Worm (Caenorhabditis elegans) whole organism, mixed stage, embryonic: ENCODE results near the gene F13D11.4.

Source experiments
- M03D4.4 ChIP-seq: sonication (generic microtip); optimal IDR thresholded peaks from 2 replicates; lab custom pipeline; 2017; ENCODE audit warnings: mild to moderate bottlenecking, missing genetic modification characterization, missing compliant biosample characterization
- bed-3 ChIP-seq: fragments of 200-800 bp; sonication (Bioruptor generic); optimal IDR thresholded peaks from 3 replicates; lab custom pipeline; 2018; ENCODE audit warnings: mild to moderate bottlenecking, missing genetic modification characterization, moderate library complexity, missing compliant biosample characterization
- blmp-1 ChIP-seq: fragments of 150-350 bp; optimal IDR thresholded peaks from 2 replicates; lab custom pipeline; 2014; ENCODE audit warnings: missing biosample characterization, missing genetic modification characterization
- ceh-39 ChIP-seq: fragments of 150-350 bp; optimal IDR thresholded peaks from 2 replicates; lab custom pipeline; 2014; ENCODE audit warnings: missing biosample characterization, missing genetic modification characterization
- ceh-43 ChIP-seq: fragments of 200-800 bp; sonication (Bioruptor generic); optimal IDR thresholded peaks from 2 replicates; lab custom pipeline; 2018; ENCODE audit warnings: mild to moderate bottlenecking, missing genetic modification characterization, moderate library complexity, missing compliant biosample characterization
- ces-1 ChIP-seq: fragments of 150-350 bp; optimal IDR thresholded peaks from 2 replicates; lab custom pipeline; 2014; ENCODE audit warnings: missing biosample characterization, missing genetic modification reagents, missing genetic modification characterization
- cnd-1 ChIP-seq: fragments of 200-800 bp; sonication (Bioruptor generic); optimal IDR thresholded peaks from 2 replicates; lab custom pipeline; 2018; ENCODE audit warnings: mild to moderate bottlenecking, missing genetic modification characterization, missing compliant biosample characterization
- drap-1 ChIP-seq: fragments of 200-800 bp; sonication (Bioruptor generic); optimal IDR thresholded peaks from 3 replicates; lab custom pipeline; 2018; ENCODE audit warnings: mild to moderate bottlenecking, missing genetic modification characterization, missing compliant biosample characterization
- elt-1 ChIP-seq: sonication (generic microtip); optimal IDR thresholded peaks from 2 replicates; lab custom pipeline; 2017; ENCODE audit warnings: missing genetic modification characterization, mild to moderate bottlenecking, missing compliant biosample characterization, antibody characterized with exemption, moderate library complexity, borderline replicate concordance; ENCODE audit not compliant: insufficient read depth
- elt-3 ChIP-seq: fragments of 150-350 bp; optimal IDR thresholded peaks from 2 replicates; lab custom pipeline; 2014; ENCODE audit warnings: missing biosample characterization, missing genetic modification characterization
- ham-2 ChIP-seq: fragments of 200-800 bp; sonication (Bioruptor generic); optimal IDR thresholded peaks from 2 replicates; lab custom pipeline; 2018; ENCODE audit warnings: mild to moderate bottlenecking, missing genetic modification characterization, missing compliant biosample characterization
- hlh-1 ChIP-seq: fragments of 150-350 bp; optimal IDR thresholded peaks from 2 replicates; lab custom pipeline; 2014; ENCODE audit warnings: missing biosample characterization, missing genetic modification reagents, missing genetic modification characterization
- lin-13 ChIP-seq: fragments of 150-350 bp; optimal IDR thresholded peaks from 2 replicates; lab custom pipeline; 2014; ENCODE audit warnings: missing biosample characterization, missing genetic modification characterization
- lin-32 ChIP-seq: fragments of 200-800 bp; sonication (Bioruptor generic); optimal IDR thresholded peaks from 2 replicates; lab custom pipeline; 2018; ENCODE audit warnings: mild to moderate bottlenecking, missing genetic modification characterization, missing compliant biosample characterization
- lsy-2 ChIP-seq: fragments of 150-350 bp; optimal IDR thresholded peaks from 2 replicates; lab custom pipeline; 2014; ENCODE audit warnings: missing biosample characterization, missing genetic modification characterization
- mab-5 ChIP-seq: fragments of 150-350 bp; optimal IDR thresholded peaks from 2 replicates; lab custom pipeline; 2014; ENCODE audit warnings: missing biosample characterization, missing genetic modification characterization
- mep-1 ChIP-seq: fragments of 150-350 bp; optimal IDR thresholded peaks from 2 replicates; lab custom pipeline; 2017; ENCODE audit warnings: missing biosample characterization, missing genetic modification reagents, missing genetic modification characterization, inconsistent platforms
- mls-2 ChIP-seq: sonication (generic microtip); optimal IDR thresholded peaks from 2 replicates; lab custom pipeline; 2016; ENCODE audit warnings: mild to moderate bottlenecking, missing genetic modification characterization, moderate library complexity, missing compliant biosample characterization
- nhr-12 ChIP-seq: fragments of 150-350 bp; optimal IDR thresholded peaks from 2 replicates; lab custom pipeline; 2014; ENCODE audit warnings: missing biosample characterization, missing genetic modification characterization
- nhr-2 ChIP-seq: fragments of 150-350 bp; optimal IDR thresholded peaks from 2 replicates; lab custom pipeline; 2014; ENCODE audit warnings: missing biosample characterization, missing genetic modification characterization
- nhr-237 ChIP-seq: fragments of 150-350 bp; optimal IDR thresholded peaks from 2 replicates; lab custom pipeline; 2014; ENCODE audit warnings: missing biosample characterization, missing genetic modification characterization
- nhr-28 ChIP-seq: fragments of 150-350 bp; optimal IDR thresholded peaks from 2 replicates; lab custom pipeline; 2014; ENCODE audit warnings: missing biosample characterization, missing genetic modification characterization
- nhr-76 ChIP-seq: sonication (generic microtip); optimal IDR thresholded peaks from 2 replicates; lab custom pipeline; 2017; ENCODE audit warnings: missing biosample characterization, missing genetic modification characterization
- pha-4 ChIP-seq: fragments of 150-350 bp; optimal IDR thresholded peaks from 2 replicates; lab custom pipeline; 2018; ENCODE audit warnings: missing biosample characterization, missing genetic modification reagents, missing genetic modification characterization
- sem-2 ChIP-seq: fragments of 200-800 bp; sonication (Bioruptor generic); optimal IDR thresholded peaks from 2 replicates; lab custom pipeline; 2018; ENCODE audit warnings: mild to moderate bottlenecking, missing genetic modification characterization, missing compliant biosample characterization
- snpc-4 ChIP-seq: fragments of 150-350 bp; optimal IDR thresholded peaks from 2 replicates; lab custom pipeline; 2014; ENCODE audit warnings: missing biosample characterization, missing genetic modification characterization
- sptf-1 ChIP-seq: sonication (generic microtip); optimal IDR thresholded peaks from 2 replicates; lab custom pipeline; 2017; ENCODE audit warnings: mild to moderate bottlenecking, missing genetic modification characterization, moderate library complexity, missing compliant biosample characterization
- tbx-8 ChIP-seq: fragments of 200-800 bp; sonication (Bioruptor generic); optimal IDR thresholded peaks from 2 replicates; lab custom pipeline; 2018; ENCODE audit warnings: mild to moderate bottlenecking, missing genetic modification characterization, moderate library complexity, missing compliant biosample characterization
- unc-120 ChIP-seq: sonication (generic microtip); optimal IDR thresholded peaks from 2 replicates; lab custom pipeline; 2017; ENCODE audit warnings: missing genetic modification characterization, missing compliant biosample characterization; ENCODE audit not compliant: poor library complexity, severe bottlenecking
- unc-39 ChIP-seq: fragments of 150-350 bp; optimal IDR thresholded peaks from 2 replicates; lab custom pipeline; 2014; ENCODE audit warnings: missing biosample characterization, missing genetic modification characterization
- unc-62 ChIP-seq: fragments of 150-350 bp; optimal IDR thresholded peaks from 2 replicates; lab custom pipeline; 2014; ENCODE audit warnings: missing biosample characterization, missing genetic modification reagents, missing genetic modification characterization
- ztf-11 ChIP-seq: fragments of 150-350 bp; optimal IDR thresholded peaks from 2 replicates; lab custom pipeline; 2014; ENCODE audit warnings: missing biosample characterization, missing genetic modification characterization

The F13D11.4 gene

ce11 chrX:5799229-5799628 lies 35.4 kb downstream of the F13D11.4 start:
- TF ChIP-seq nhr-2 (tag; lab: Kevin White, UChicago) = no peak
- no peak for TF ChIP-seq nhr-237 (tag; lab: Kevin White, UChicago)
- TF ChIP-seq unc-62 (GFP tag; lab: Kevin White, UChicago) = peak; percentile 71
- no peak for TF ChIP-seq elt-1 (tag; lab: Kevin White, UChicago)
- no peak for TF ChIP-seq lin-32
- TF ChIP-seq unc-39 (tag; lab: Kevin White, UChicago) = no peak
- TF ChIP-seq mep-1 = no peak
- no peak for TF ChIP-seq tbx-8
- no peak for TF ChIP-seq blmp-1 (tag; lab: Kevin White, UChicago)
- no peak for TF ChIP-seq bed-3 (GFP tag; lab: Kevin White, UChicago)
- TF ChIP-seq ztf-11 (tag; lab: Kevin White, UChicago) = no peak
- no peak for TF ChIP-seq hlh-1 (tag; lab: Kevin White, UChicago)
- peak; percentile 96 for TF ChIP-seq ces-1

DNA sequence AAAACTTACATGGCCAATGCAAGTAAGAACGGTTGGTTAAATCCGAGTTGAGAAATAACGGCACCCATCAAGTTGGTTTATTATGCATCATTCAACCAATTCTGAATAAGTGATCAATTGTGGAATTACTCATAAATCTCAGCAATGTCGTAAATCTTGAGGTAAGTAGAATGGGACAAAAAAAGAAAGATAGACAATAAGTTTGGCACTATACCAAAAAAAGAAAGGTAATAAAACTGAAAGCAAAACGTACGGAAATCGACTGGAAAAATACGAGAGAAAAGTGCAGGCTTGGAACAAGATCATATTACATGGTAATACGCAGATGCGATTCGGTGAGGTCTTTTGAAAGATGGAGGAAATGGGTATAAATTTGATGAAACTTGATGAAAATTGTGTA lies 35.9 kb downstream of the F13D11.4 start, which contains the start of gene F46G11.4:
Gene F46G11.4, minus strand, starts transcription at position 101 of the 400 bp plus-strand sequence.
- TF ChIP-seq lsy-2 (tag; lab: Kevin White, UChicago) (no peak), sem-2 (no peak), mab-5 (tag; lab: Kevin White, UChicago) (no peak), elt-1 (tag; lab: Kevin White, UChicago) (no peak), nhr-12 (no peak), snpc-4 (no peak), ces-1 (no peak), unc-62 (GFP tag; lab: Kevin White, UChicago) (no peak), lin-32 (no peak), mls-2 (tag; lab: Kevin White, UChicago) (no peak)

DNA sequence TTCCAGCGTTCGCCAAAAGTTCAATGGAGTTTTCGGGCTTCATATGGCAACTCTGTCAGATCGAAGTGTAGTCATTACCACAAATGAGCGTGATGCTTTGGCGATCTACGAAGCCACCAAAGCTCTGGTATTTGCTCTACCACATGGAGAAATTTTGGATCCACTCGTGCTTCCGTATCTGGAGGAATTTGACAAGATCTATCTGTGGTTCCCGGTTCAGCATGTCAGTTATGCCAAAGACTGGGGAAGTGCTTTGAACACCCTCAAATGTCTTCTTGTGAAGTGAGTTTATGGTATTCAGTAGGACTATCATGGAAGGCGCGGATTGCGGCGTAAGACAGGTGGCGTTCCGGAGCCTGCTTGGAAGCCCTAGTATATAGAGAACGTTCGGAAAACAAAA lies 40.2 kb downstream of the F13D11.4 start:
- TF ChIP-seq nhr-12 (no peak), mab-5 (tag; lab: Kevin White, UChicago) (no peak), lsy-2 (tag; lab: Kevin White, UChicago) (no peak), lin-32 (no peak), lin-13 (no peak), cnd-1 (tag; lab: Kevin White, UChicago) (no peak), pha-4 (tag; lab: Kevin White, UChicago) (no peak), unc-39 (tag; lab: Kevin White, UChicago) (no peak), nhr-76 (tag; lab: Kevin White, UChicago) (no peak), tbx-8 (no peak), elt-3 (tag; lab: Kevin White, UChicago) (no peak), ham-2 (GFP tag; lab: Kevin White, UChicago) (no peak), ceh-43 (GFP tag; lab: Kevin White, UChicago) (no peak), blmp-1 (tag; lab: Kevin White, UChicago) (no peak), sptf-1 (tag; lab: Kevin White, UChicago) (no peak), nhr-28 (no peak), unc-62 (GFP tag; lab: Kevin White, UChicago) (no peak)

ce11 chrX:5790915-5791314 lies 43.7 kb downstream of the F13D11.4 start, which contains the start of gene twnk-1:
Gene twnk-1, plus strand, starts transcription at chrX:5791215.
- TF ChIP-seq blmp-1 (tag; lab: Kevin White, UChicago) (no peak), sem-2 (no peak), nhr-2 (tag; lab: Kevin White, UChicago) (no peak), nhr-28 (no peak), mab-5 (tag; lab: Kevin White, UChicago) (no peak), sptf-1 (tag; lab: Kevin White, UChicago) (no peak)

ce11 chrX:5787861-5788260 lies 46.7 kb downstream of the F13D11.4 start, which contains the start of gene F46G11.2:
Gene F46G11.2, plus strand, starts transcription at chrX:5788161.
- TF ChIP-seq tbx-8 = no peak
- no peak for TF ChIP-seq hlh-1 (tag; lab: Kevin White, UChicago)
- no peak for TF ChIP-seq mab-5 (tag; lab: Kevin White, UChicago)
- no peak for TF ChIP-seq snpc-4
- TF ChIP-seq lin-13 = no peak
- no peak for TF ChIP-seq sptf-1 (tag; lab: Kevin White, UChicago)
- no peak for TF ChIP-seq drap-1
- TF ChIP-seq M03D4.4 (tag; lab: Kevin White, UChicago) = no peak
- no peak for TF ChIP-seq ham-2 (GFP tag; lab: Kevin White, UChicago)
- no peak for TF ChIP-seq unc-120 (tag; lab: Kevin White, UChicago)
- no peak for TF ChIP-seq ceh-39
